Worm (Caenorhabditis elegans): Measurements from ENCODE around the gene Y56A3A.33.

- TF ChIP-seq unc-120 (tag; optimal IDR thresholded peaks at IDR 0.05; ENCODE audit: poor library complexity, severe bottlenecking) = no peak
- no peak for TF ChIP-seq unc-62 (GFP tag; optimal IDR thresholded peaks at IDR 0.05)
- no peak for TF ChIP-seq unc-39 (tag; optimal IDR thresholded peaks at IDR 0.05)
- TF ChIP-seq ztf-11 (tag; optimal IDR thresholded peaks at IDR 0.05) = no peak
- TF ChIP-seq nhr-76 (tag; optimal IDR thresholded peaks at IDR 0.05) = no peak
- TF ChIP-seq nhr-12 (tag; optimal IDR thresholded peaks at IDR 0.05) = no peak
- TF ChIP-seq ces-1 (GFP tag; optimal IDR thresholded peaks at IDR 0.05) = no peak
- no peak for TF ChIP-seq snpc-4 (tag; optimal IDR thresholded peaks at IDR 0.05)
- no peak for TF ChIP-seq tbx-8 (GFP tag; optimal IDR thresholded peaks at IDR 0.05)
- no peak for TF ChIP-seq nhr-28 (tag; optimal IDR thresholded peaks at IDR 0.05)
Observed at ce11 chrIII:11978742-11979141, 24.0 kb downstream of the Y56A3A.33 start, which contains the start of gene Y56A3A.30.
